Worm (Caenorhabditis elegans): ENCODE data around the gene C14B9.2.

C14B9.2 gene

DNA sequence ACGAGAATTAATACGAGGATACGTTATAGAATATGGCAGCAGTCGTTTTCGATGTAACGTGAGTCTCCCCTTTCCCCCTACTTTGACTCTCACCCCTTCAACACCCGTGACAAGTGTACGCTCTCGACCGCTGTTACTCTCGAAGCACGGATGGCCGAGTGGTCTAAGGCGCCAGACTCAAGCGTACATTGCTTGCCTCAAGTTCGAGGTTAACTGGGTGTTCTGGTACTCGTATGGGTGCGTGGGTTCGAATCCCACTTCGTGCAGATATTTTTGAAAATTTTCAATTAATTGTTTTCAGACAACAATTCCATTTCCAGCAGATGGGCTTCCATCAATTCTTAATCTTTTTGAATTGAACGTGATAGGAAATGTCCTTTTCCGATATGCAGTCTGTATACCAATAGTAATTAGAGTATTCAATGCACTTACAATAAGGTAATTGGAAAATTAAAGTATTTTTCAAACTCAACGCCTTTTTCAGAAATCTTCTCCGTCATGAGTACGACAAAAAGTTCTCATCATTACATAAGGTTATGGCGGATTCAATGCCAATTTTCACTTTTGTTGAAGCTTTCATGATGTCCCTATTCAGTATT is 23.9 kb upstream of the C14B9.2 start (continued):
- TF ChIP-seq nhr-25 (tag; optimal IDR thresholded peaks at IDR 0.05; ENCODE audit: borderline replicate concordance, insufficient read depth), result no peak
- TF ChIP-seq spr-1 (tag; optimal IDR thresholded peaks at IDR 0.05), result peak; percentile 51
- TF ChIP-seq Y5F2A.4 (GFP tag; optimal IDR thresholded peaks at IDR 0.05), result no peak
- TF ChIP-seq zag-1 (tag; optimal IDR thresholded peaks at IDR 0.05), result no peak
- peak; percentile 69 for TF ChIP-seq lin-13 (GFP tag; optimal IDR thresholded peaks at IDR 0.05)
- no peak for TF ChIP-seq ZK546.5 (tag; optimal IDR thresholded peaks at IDR 0.05)
- peak in 1 of 2 experiments; percentile 31 for TF ChIP-seq hif-1 (tag; optimal IDR thresholded peaks at IDR 0.05)
- peak; percentile 51 for TF ChIP-seq nhr-102 (tag; optimal IDR thresholded peaks at IDR 0.05)
- TF ChIP-seq R02D3.7 (tag; optimal IDR thresholded peaks at IDR 0.05), result no peak
- no peak for TF ChIP-seq ama-1 (optimal IDR thresholded peaks at IDR 0.05)
- no peak for TF ChIP-seq skn-1 (tag; optimal IDR thresholded peaks at IDR 0.05)
- TF ChIP-seq tag-97 (GFP tag; IDR thresholded peaks at IDR 0.05), result no peak
- TF ChIP-seq mxl-2 (GFP tag; conservative IDR thresholded peaks at IDR 0.05), result 0 out of 2 replicates have a peak, but pooled peaks have one; percentile 56
- TF ChIP-seq mxl-3 (GFP tag; optimal IDR thresholded peaks at IDR 0.05), result peak; percentile 70
- peak; percentile 58 for TF ChIP-seq dve-1 (tag; optimal IDR thresholded peaks at IDR 0.05; ENCODE audit: insufficient read depth)
- TF ChIP-seq attf-4 (tag; optimal IDR thresholded peaks at IDR 0.05), result no peak
- peak; percentile 79 for TF ChIP-seq lin-38 (GFP tag; IDR thresholded peaks at IDR 0.05)
- peak; percentile 97 for TF ChIP-seq gei-8 (GFP tag; optimal IDR thresholded peaks at IDR 0.05)
- no peak for TF ChIP-seq saeg-2 (GFP tag; IDR thresholded peaks at IDR 0.05)
- peak; percentile 96 for TF ChIP-seq egl-43 (GFP tag; IDR thresholded peaks at IDR 0.05)
- peak; percentile 2 for TF ChIP-seq F49E8.2 (tag; optimal IDR thresholded peaks at IDR 0.05; ENCODE audit: borderline replicate concordance)
- peak; percentile 87; the same call in 1 of the 2 replicates for TF ChIP-seq arid-1 (GFP tag; conservative IDR thresholded peaks at IDR 0.05)
- peak; percentile 78; the same call in 1 of the 2 replicates for TF ChIP-seq Y105C5A.15 (GFP tag; IDR thresholded peaks at IDR 0.05)
- no peak for TF ChIP-seq daf-12 (tag; optimal IDR thresholded peaks at IDR 0.05)
- TF ChIP-seq hlh-11 (tag; optimal IDR thresholded peaks at IDR 0.05), result peak; percentile 50
- TF ChIP-seq D1046.2 (GFP tag; IDR thresholded peaks at IDR 0.05), result peak; percentile 87

DNA sequence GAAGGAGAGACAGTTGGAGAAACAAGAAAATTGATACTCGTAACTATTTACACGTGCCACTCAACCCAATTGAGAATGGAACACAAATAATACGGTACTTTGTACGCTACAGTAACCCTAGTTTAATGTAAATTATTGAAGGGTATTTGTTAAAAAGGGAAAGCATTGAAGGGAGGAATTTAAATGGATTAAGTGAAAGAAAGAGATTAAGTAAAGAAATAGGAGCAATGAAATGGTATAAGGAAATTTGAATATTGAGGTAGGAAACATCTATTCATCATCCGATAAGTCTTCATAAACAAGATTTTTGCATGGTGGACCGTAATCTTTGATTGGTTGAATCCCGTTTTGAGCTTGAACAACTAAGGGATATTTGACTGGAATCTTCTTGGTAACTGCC is 22.1 kb upstream of the C14B9.2 start:
- TF ChIP-seq saeg-2 (GFP tag; IDR thresholded peaks at IDR 0.05) (no peak), unc-62 (GFP tag; optimal IDR thresholded peaks at IDR 0.05 in 1 of 2) (peak in 1 of 2 experiments; percentile 52), unc-62 (tag; optimal IDR thresholded peaks at IDR 0.05) (no peak), nhr-25 (tag; optimal IDR thresholded peaks at IDR 0.05; ENCODE audit: borderline replicate concordance, insufficient read depth) (no peak), nhr-41 (GFP tag; IDR thresholded peaks at IDR 0.05) (no peak), unc-39 (tag; optimal IDR thresholded peaks at IDR 0.05) (no peak), aha-1 (tag) (peak; percentile 63)

DNA sequence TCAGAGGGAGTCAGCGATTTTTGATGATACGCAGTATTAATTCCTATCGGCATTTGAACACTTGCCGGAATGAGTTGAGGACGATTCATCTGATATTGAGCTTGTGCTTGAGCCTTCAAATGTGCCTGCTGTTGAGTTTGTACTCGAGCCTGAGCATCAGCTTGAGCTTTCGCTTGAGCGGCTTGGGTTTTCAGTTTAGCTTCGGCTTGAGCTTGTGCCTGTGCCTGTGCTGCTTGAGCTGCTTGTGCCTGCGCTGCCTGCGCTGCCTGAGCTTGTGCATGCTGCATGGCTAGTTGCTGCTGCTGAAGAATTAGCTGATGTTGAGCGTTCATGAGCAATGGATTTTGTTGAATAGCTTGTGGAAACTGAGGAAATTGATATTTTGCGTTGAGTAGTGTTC is 17.6 kb upstream of the C14B9.2 start:
- TF ChIP-seq madf-5 (GFP tag; IDR thresholded peaks at IDR 0.05), result 0 out of 4 replicates have a peak, but pooled peaks of 1 of the 2 experiments have one; percentile 27
- TF ChIP-seq F10B5.3 (tag; optimal IDR thresholded peaks at IDR 0.05), result no peak
- TF ChIP-seq ceh-32 (tag; optimal IDR thresholded peaks at IDR 0.05; ENCODE audit: poor library complexity), result no peak
- peak; percentile 59 for TF ChIP-seq set-16 (GFP tag; IDR thresholded peaks at IDR 0.05)
- TF ChIP-seq lim-7 (GFP tag; IDR thresholded peaks at IDR 0.05), result 0 out of 2 replicates have a peak, but pooled peaks have one; percentile 36

DNA sequence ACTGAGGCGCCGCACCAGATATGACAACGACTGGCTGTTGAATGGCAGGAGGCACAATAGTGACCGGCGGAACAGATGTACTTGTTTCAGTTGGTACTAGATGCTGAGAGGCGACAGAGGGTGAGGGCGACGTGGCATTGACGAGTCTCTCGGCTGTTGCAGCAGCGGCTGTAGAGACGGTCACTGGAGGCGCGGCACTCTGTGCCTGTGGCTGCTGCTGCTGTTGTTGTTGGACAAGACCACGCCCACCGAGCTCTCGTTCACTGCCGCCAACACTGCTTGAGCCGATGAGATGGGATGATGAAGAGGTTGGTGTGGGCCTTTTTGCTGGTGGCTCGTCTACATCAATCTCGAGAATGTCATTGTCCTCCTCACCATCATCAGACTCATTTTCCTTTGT is 16.3 kb upstream of the C14B9.2 start:
- peak; percentile 83 for TF ChIP-seq set-16 (GFP tag; IDR thresholded peaks at IDR 0.05)
- no peak for TF ChIP-seq spr-3 (GFP tag; optimal IDR thresholded peaks at IDR 0.05)
